Fruit fly (Drosophila melanogaster) whole organism, embryonic: ENCODE measurements around the gene CG33939.
A peak's percentile ranks its signal among the peaks of the same experiment; 100 is the strongest.

Experiments used
- ATbp ChIP-seq: fragments of 200-800 bp; sonication (Bioruptor generic); optimal IDR thresholded peaks from 2 replicates; lab custom pipeline; 2017; ENCODE audit warnings: missing biosample characterization, mild to moderate bottlenecking, missing genetic modification characterization, missing genetic modification reagents
- Ada2b ChIP-seq: fragments of 200-800 bp; sonication (Bioruptor generic); IDR thresholded peaks from 2 replicates; pipeline ENCODE4 v1.3.6; 2022; ENCODE audit warnings: missing biosample characterization, missing genetic modification characterization
- BtbVII ChIP-seq: fragments of 200-800 bp; sonication (Bioruptor generic); optimal IDR thresholded peaks from 3 replicates; lab custom pipeline; 2017; ENCODE audit warnings: missing biosample characterization, mild to moderate bottlenecking, missing genetic modification characterization
- CG11085 ChIP-seq: fragments of 200-800 bp; sonication (Bioruptor generic); IDR thresholded peaks from 2 replicates; pipeline ENCODE4 v1.3.6; 2022; ENCODE audit warnings: missing biosample characterization, missing genetic modification characterization
- CG11695 ChIP-seq: fragments of 200-800 bp; sonication (Bioruptor generic); IDR thresholded peaks from 3 replicates; pipeline ENCODE4 v1.3.6; 2022; ENCODE audit warnings: missing biosample characterization, missing genetic modification characterization
- CG12236 ChIP-seq: fragments of 200-800 bp; sonication (Bioruptor generic); optimal IDR thresholded peaks from 2 replicates; lab custom pipeline; 2016; ENCODE audit warnings: missing biosample characterization, missing genetic modification characterization
- CG15011 ChIP-seq: fragments of 200-800 bp; sonication (Bioruptor generic); optimal IDR thresholded peaks from 3 replicates; lab custom pipeline; 2018; ENCODE audit warnings: missing biosample characterization, mild to moderate bottlenecking, missing genetic modification characterization
- CG17359 ChIP-seq: fragments of 200-800 bp; sonication (Bioruptor generic); optimal IDR thresholded peaks from 3 replicates; lab custom pipeline; 2018; ENCODE audit warnings: missing biosample characterization, mild to moderate bottlenecking, missing genetic modification characterization, moderate library complexity
- CG18764 ChIP-seq: fragments of 200-800 bp; sonication (Bioruptor generic); optimal IDR thresholded peaks from 3 replicates; lab custom pipeline; 2016; ENCODE audit warnings: missing biosample characterization, missing genetic modification characterization
- CG2120 ChIP-seq: fragments of 200-800 bp; sonication (Bioruptor generic); optimal IDR thresholded peaks from 3 replicates; lab custom pipeline; 2016; ENCODE audit warnings: missing biosample characterization, missing genetic modification characterization
- CG30403 ChIP-seq: fragments of 200-800 bp; sonication (Bioruptor generic); optimal IDR thresholded peaks from 3 replicates; lab custom pipeline; 2016; ENCODE audit warnings: missing biosample characterization, missing genetic modification characterization
- CG32772 ChIP-seq: fragments of 200-800 bp; sonication (Bioruptor generic); IDR thresholded peaks from 2 replicates; pipeline ENCODE4 v1.3.6; 2022; ENCODE audit warnings: missing biosample characterization, missing genetic modification characterization
- CG3281 ChIP-seq: fragments of 200-800 bp; sonication (Bioruptor generic); optimal IDR thresholded peaks from 3 replicates; lab custom pipeline; 2017; ENCODE audit warnings: missing biosample characterization, mild to moderate bottlenecking, missing genetic modification characterization
- CG33213 ChIP-seq: fragments of 200-800 bp; sonication (Bioruptor generic); optimal IDR thresholded peaks from 3 replicates; lab custom pipeline; 2016; ENCODE audit warnings: missing biosample characterization, missing genetic modification characterization
- CG5180 ChIP-seq: fragments of 200-800 bp; sonication (Bioruptor generic); optimal IDR thresholded peaks from 3 replicates; lab custom pipeline; 2017; ENCODE audit warnings: missing biosample characterization, missing genetic modification characterization, mild to moderate bottlenecking, moderate library complexity, missing genetic modification reagents
- CG7786 ChIP-seq: fragments of 200-800 bp; sonication (Bioruptor generic); optimal IDR thresholded peaks from 2 replicates; lab custom pipeline; 2016; ENCODE audit warnings: missing biosample characterization, missing genetic modification characterization
- CG8944 ChIP-seq: fragments of 200-800 bp; sonication (Bioruptor generic); optimal IDR thresholded peaks from 3 replicates; lab custom pipeline; 2016; ENCODE audit warnings: missing biosample characterization, missing genetic modification characterization
- CG9609 ChIP-seq: fragments of 200-800 bp; sonication (Bioruptor generic); optimal IDR thresholded peaks from 3 replicates; lab custom pipeline; 2016; ENCODE audit warnings: missing biosample characterization, missing genetic modification characterization
- CG9797 ChIP-seq: fragments of 200-800 bp; sonication (Bioruptor generic); optimal IDR thresholded peaks from 3 replicates; lab custom pipeline; 2018; ENCODE audit warnings: missing biosample characterization, mild to moderate bottlenecking, missing genetic modification characterization
- Chrac-16 ChIP-seq: fragments of 200-800 bp; sonication (Bioruptor generic); optimal IDR thresholded peaks from 3 replicates; lab custom pipeline; 2016; ENCODE audit warnings: missing biosample characterization, missing genetic modification characterization
- D19A ChIP-seq: fragments of 200-800 bp; optimal IDR thresholded peaks from 3 replicates; lab custom pipeline; 2019; ENCODE audit warnings: missing biosample characterization, mild to moderate bottlenecking, missing genetic modification characterization, moderate library complexity
- Hmr ChIP-seq: fragments of 200-800 bp; sonication (Bioruptor generic); optimal IDR thresholded peaks from 3 replicates; lab custom pipeline; 2017; ENCODE audit warnings: mild to moderate bottlenecking, missing biosample characterization, missing genetic modification reagents, missing genetic modification characterization
- Hr3 ChIP-seq: fragments of 200-800 bp; sonication (Bioruptor generic); optimal IDR thresholded peaks from 3 replicates; lab custom pipeline; 2016; ENCODE audit warnings: missing biosample characterization, missing genetic modification characterization
- Jarid2 ChIP-seq: fragments of 200-800 bp; sonication (Bioruptor generic); optimal IDR thresholded peaks from 3 replicates; lab custom pipeline; 2017; ENCODE audit warnings: mild to moderate bottlenecking, missing biosample characterization, missing genetic modification reagents, missing genetic modification characterization
- Mrtf ChIP-seq: fragments of 200-800 bp; sonication (Bioruptor generic); IDR thresholded peaks from 3 replicates; pipeline ENCODE4 v1.3.6; 2022; ENCODE audit warnings: missing biosample characterization, missing genetic modification characterization
- Oli ChIP-seq: fragments of 200-800 bp; sonication (Bioruptor generic); optimal IDR thresholded peaks from 2 replicates; lab custom pipeline; 2018; ENCODE audit warnings: missing biosample characterization, mild to moderate bottlenecking, missing genetic modification characterization, moderate library complexity
- PHDP ChIP-seq: fragments of 200-800 bp; sonication (Bioruptor generic); optimal IDR thresholded peaks from 3 replicates; lab custom pipeline; 2018; ENCODE audit warnings: missing biosample characterization, mild to moderate bottlenecking, missing genetic modification characterization, moderate library complexity
- Sox102F ChIP-seq: fragments of 200-800 bp; sonication (Bioruptor generic); optimal IDR thresholded peaks from 2 replicates; lab custom pipeline; 2018; ENCODE audit warnings: missing biosample characterization, mild to moderate bottlenecking, missing genetic modification characterization, moderate library complexity
- Trl ChIP-seq, 3 experiments: fragments of >200 bp in 2 of 3; fragments of 200-800 bp in 1 of 3; sonication (Bioruptor generic) in 1 of 3; optimal IDR thresholded peaks; 2 replicates in 1 of 3; 3 replicates in 2 of 3; lab custom pipeline; 2016 to 2017; ENCODE audit warnings: missing biosample characterization in 1 of 3, missing genetic modification characterization in 1 of 3
- bcd ChIP-seq: fragments of 200-800 bp; sonication (Bioruptor generic); optimal IDR thresholded peaks from 2 replicates; lab custom pipeline; 2017; ENCODE audit warnings: missing biosample characterization, mild to moderate bottlenecking, missing genetic modification characterization
- caup ChIP-seq: fragments of 200-800 bp; sonication (Bioruptor generic); optimal IDR thresholded peaks from 3 replicates; lab custom pipeline; 2017; ENCODE audit warnings: missing biosample characterization, mild to moderate bottlenecking, missing genetic modification characterization, moderate library complexity; ENCODE audit not compliant: severe bottlenecking
- chif ChIP-seq, 2 experiments: fragments of 200-800 bp; sonication (Bioruptor generic); optimal IDR thresholded peaks; 3 replicates each; lab custom pipeline; 2016; ENCODE audit warnings: missing biosample characterization in 2 of 2, missing genetic modification characterization in 2 of 2
- dmrt99B ChIP-seq: fragments of 200-800 bp; sonication (Bioruptor generic); optimal IDR thresholded peaks from 2 replicates; lab custom pipeline; 2018; ENCODE audit warnings: missing biosample characterization, mild to moderate bottlenecking, missing genetic modification characterization, moderate library complexity
- dpn ChIP-seq, 2 experiments: fragments of 200-800 bp; sonication (Bioruptor generic); optimal IDR thresholded peaks; 3 replicates each; lab custom pipeline; 2016; ENCODE audit warnings: missing biosample characterization in 2 of 2, missing genetic modification characterization in 2 of 2
- dysf ChIP-seq: fragments of 200-800 bp; sonication (Bioruptor generic); IDR thresholded peaks from 3 replicates; pipeline ENCODE4 v1.3.6; 2022; ENCODE audit warnings: missing biosample characterization, missing genetic modification characterization
- ind ChIP-seq: fragments of 200-800 bp; sonication (Bioruptor generic); optimal IDR thresholded peaks from 3 replicates; lab custom pipeline; 2016; ENCODE audit warnings: missing biosample characterization, missing genetic modification characterization
- jumu ChIP-seq: fragments of 200-800 bp; sonication (Bioruptor generic); optimal IDR thresholded peaks from 3 replicates; lab custom pipeline; 2016; ENCODE audit warnings: missing biosample characterization, missing genetic modification characterization
- lbe ChIP-seq: fragments of 200-800 bp; sonication (Bioruptor generic); optimal IDR thresholded peaks from 2 replicates; lab custom pipeline; 2016; ENCODE audit warnings: missing biosample characterization, mild to moderate bottlenecking, missing genetic modification characterization
- lilli ChIP-seq: fragments of 200-800 bp; sonication (Bioruptor generic); optimal IDR thresholded peaks from 3 replicates; lab custom pipeline; 2016; ENCODE audit warnings: missing biosample characterization, missing genetic modification characterization
- lmd ChIP-seq: fragments of 200-800 bp; sonication (Bioruptor generic); IDR thresholded peaks from 2 replicates; pipeline ENCODE4 v1.3.6; 2022; ENCODE audit warnings: missing biosample characterization, missing genetic modification characterization
- mam ChIP-seq: fragments of 200-800 bp; sonication (Bioruptor generic); optimal IDR thresholded peaks from 3 replicates; lab custom pipeline; 2016; ENCODE audit warnings: missing biosample characterization, missing genetic modification characterization
- phol ChIP-seq: fragments of 200-800 bp; sonication (Bioruptor generic); optimal IDR thresholded peaks from 3 replicates; lab custom pipeline; 2018; ENCODE audit warnings: missing biosample characterization, mild to moderate bottlenecking, missing genetic modification characterization, moderate library complexity
- pum ChIP-seq: fragments of 200-800 bp; sonication (Bioruptor generic); optimal IDR thresholded peaks from 2 replicates; lab custom pipeline; 2016; ENCODE audit warnings: missing biosample characterization, missing genetic modification characterization
- slp2 ChIP-seq: fragments of 200-800 bp; sonication (Bioruptor generic); optimal IDR thresholded peaks from 2 replicates; lab custom pipeline; 2016; ENCODE audit warnings: missing biosample characterization, missing genetic modification characterization
- trem ChIP-seq: fragments of 200-800 bp; optimal IDR thresholded peaks from 3 replicates; lab custom pipeline; 2019; ENCODE audit warnings: missing biosample characterization, mild to moderate bottlenecking, missing genetic modification characterization, moderate library complexity
- trh ChIP-seq: fragments of 200-800 bp; sonication (Bioruptor generic); optimal IDR thresholded peaks from 2 replicates; lab custom pipeline; 2016; ENCODE audit warnings: missing biosample characterization, missing genetic modification characterization
- ttk ChIP-seq: fragments of 200-800 bp; sonication (Bioruptor generic); IDR thresholded peaks from 2 replicates; pipeline ENCODE4 v2.1.2; 2022; ENCODE audit warnings: missing biosample characterization, missing genetic modification characterization
- vfl ChIP-seq: fragments of 200-800 bp; sonication (Bioruptor generic); optimal IDR thresholded peaks from 2 replicates; lab custom pipeline; 2016; ENCODE audit warnings: missing biosample characterization, missing genetic modification characterization
- zen2 ChIP-seq: fragments of 200-800 bp; sonication (Bioruptor generic); IDR thresholded peaks from 3 replicates; pipeline ENCODE4 v1.3.6; 2022; ENCODE audit warnings: missing biosample characterization, missing genetic modification characterization; ENCODE audit not compliant: partially characterized antibody
- zf30C ChIP-seq: fragments of 200-800 bp; sonication (Bioruptor generic); optimal IDR thresholded peaks from 3 replicates; lab custom pipeline; 2018; ENCODE audit warnings: missing biosample characterization, mild to moderate bottlenecking, missing genetic modification characterization

The CG33939 gene

DNA sequence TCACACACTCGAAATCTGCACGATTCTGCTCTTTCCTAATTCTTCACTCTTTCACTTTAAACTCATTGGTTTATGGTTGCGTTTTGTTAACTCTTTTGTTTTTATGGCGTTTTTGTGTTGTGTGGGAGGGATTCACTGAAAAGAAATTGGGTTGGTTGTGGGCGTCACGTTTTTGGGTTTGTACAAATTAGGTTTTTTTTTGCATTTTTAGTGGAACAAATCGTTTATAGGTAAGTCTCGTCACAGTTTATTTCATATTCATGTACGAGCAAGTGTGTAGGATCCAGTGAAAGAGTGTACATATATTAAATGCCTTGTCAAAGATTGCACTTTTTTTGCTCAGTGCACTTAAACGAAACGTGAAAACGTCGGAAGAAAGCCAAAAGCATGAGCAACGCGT lies 10.0 kb downstream of the CG33939 start (continued):
- TF ChIP-seq zen2 (no peak), CG32772 (no peak), zf30C (GFP tag; lab: Kevin White, UChicago) (peak; percentile 2), CG18764 (GFP tag; lab: Kevin White, UChicago) (peak; percentile 1), CG9797 (GFP tag; lab: Kevin White, UChicago) (no peak), Trl (optimal IDR thresholded peaks at IDR 0.05; lab: Kevin White, UChicago) (no peak), Trl (GFP tag; optimal IDR thresholded peaks at IDR 0.05; lab: Kevin White, UChicago) (peak; percentile 17), Hmr (GFP tag; lab: Kevin White, UChicago) (peak; percentile 2), D19A (no peak), CG3281 (peak; percentile 15), CG11695 (GFP tag; lab: Robert Waterston, UW) (0 out of 3 replicates have a peak, but pooled peaks have one; percentile 9), caup (GFP tag; lab: Kevin White, UChicago) (no peak), Jarid2 (no peak), BtbVII (GFP tag; lab: Kevin White, UChicago) (no peak), Mrtf (GFP tag; lab: Robert Waterston, UW) (no peak), PHDP (peak; percentile 15), ind (GFP tag; lab: Kevin White, UChicago) (peak; percentile 31), Ada2b (GFP tag; lab: Robert Waterston, UW) (0 out of 2 replicates have a peak, but pooled peaks have one; percentile 15), trem (tag; lab: Kevin White, UChicago) (no peak), CG33213 (no peak), phol (peak; percentile 26), CG11085 (no peak), CG17359 (tag; lab: Kevin White, UChicago) (peak; percentile 43), lilli (peak; percentile 19), CG8944 (GFP tag; lab: Kevin White, UChicago) (peak; percentile 22), CG30403 (GFP tag; lab: Kevin White, UChicago) (peak; percentile 57), CG12236 (GFP tag; lab: Kevin White, UChicago) (peak; percentile 21), CG5180 (peak; percentile 13), Chrac-16 (GFP tag; lab: Kevin White, UChicago) (peak; percentile 50), mam (GFP tag; lab: Kevin White, UChicago) (peak; percentile 27), dmrt99B (tag; lab: Kevin White, UChicago) (peak; percentile 48), ttk (GFP tag; lab: Robert Waterston, UW) (0 out of 2 replicates have a peak, but pooled peaks have one; percentile 30), CG7786 (peak; percentile 33), CG2120 (GFP tag; lab: Kevin White, UChicago) (peak; percentile 39), Hr3 (GFP tag; lab: Kevin White, UChicago) (peak; percentile 28), chif (GFP tag; optimal IDR thresholded peaks at IDR 0.05; lab: Kevin White, UChicago) (peak; percentile 30 to 37), lmd (0 out of 2 replicates have a peak, but pooled peaks have one; percentile 37), jumu (GFP tag; lab: Kevin White, UChicago) (peak; percentile 7), Oli (peak; percentile 23), CG9609 (peak; percentile 38), bcd (GFP tag; lab: Kevin White, UChicago) (peak; percentile 44), lbe (peak; percentile 36), pum (GFP tag; lab: Kevin White, UChicago) (peak; percentile 15), ATbp (GFP tag; lab: Kevin White, UChicago) (peak; percentile 28), trh (no peak), vfl (GFP tag; lab: Kevin White, UChicago) (no peak), dpn (GFP tag; optimal IDR thresholded peaks at IDR 0.05; lab: Kevin White, UChicago) (peak in 1 of 2 experiments; percentile 21), slp2 (peak; percentile 17), Sox102F (peak; percentile 58), CG15011 (GFP tag; lab: Kevin White, UChicago) (no peak), dysf (GFP tag; lab: Robert Waterston, UW) (peak; percentile 34; the same call in 2 of the 3 replicates)
